Worm (Caenorhabditis elegans) whole organism, L4/young adult: ENCODE results near the gene srh-270.

Source experiments
- W03F9.2 ChIP-seq: fragments of 150-350 bp; optimal IDR thresholded peaks from 2 replicates; lab custom pipeline; 2014; ENCODE audit warnings: missing biosample characterization, missing genetic modification characterization
- dao-5 ChIP-seq: sonication (generic microtip); optimal IDR thresholded peaks from 2 replicates; lab custom pipeline; 2016; ENCODE audit warnings: missing genotype, missing genetic modification characterization, moderate library complexity, missing compliant biosample characterization

- TF ChIP-seq W03F9.2, result no peak
- no peak for TF ChIP-seq dao-5 (tag; lab: Kevin White, UChicago)
Measured at ce11 chrV:2855473-2855872, 5.9 kb downstream of the srh-270 start, which contains the start of gene srj-57.
